Worm (Caenorhabditis elegans) whole organism, L4 larva: ENCODE data around the gene srx-17.

Experiments
- aly-2 ChIP-seq: sonication (generic microtip); optimal IDR thresholded peaks from 2 replicates; lab custom pipeline; 2018; ENCODE audit warnings: missing biosample characterization, missing genetic modification characterization
- lin-13 ChIP-seq: fragments of 150-350 bp; optimal IDR thresholded peaks from 2 replicates; lab custom pipeline; 2014; ENCODE audit warnings: missing biosample characterization, missing genetic modification reagents, missing genetic modification characterization
- mdl-1 ChIP-seq, 2 experiments: fragments of 150-350 bp in 1 of 2; sonication (generic microtip) in 1 of 2; optimal IDR thresholded peaks; 2 replicates each; lab custom pipeline; 2014 to 2017; ENCODE audit warnings: missing biosample characterization in 2 of 2, missing genetic modification characterization in 2 of 2
- mxl-2 ChIP-seq: fragments of 200-800 bp; sonication (Bioruptor generic); conservative IDR thresholded peaks from 2 replicates; pipeline ENCODE4 v1.3.6; 2022; ENCODE audit warnings: missing genetic modification reagents, missing genetic modification characterization, missing compliant biosample characterization
- zag-1 ChIP-seq: fragments of 150-350 bp; optimal IDR thresholded peaks from 2 replicates; lab custom pipeline; 2014; ENCODE audit warnings: missing biosample characterization, missing genetic modification characterization
- ztf-11 ChIP-seq: fragments of 150-350 bp; optimal IDR thresholded peaks from 2 replicates; lab custom pipeline; 2014; ENCODE audit warnings: missing biosample characterization, missing genetic modification characterization

- TF ChIP-seq ztf-11 (tag; lab: Kevin White, UChicago) (no peak), lin-13 (GFP tag; lab: Kevin White, UChicago) (no peak), mdl-1 (tag; optimal IDR thresholded peaks at IDR 0.05; lab: Kevin White, UChicago) (no peak), aly-2 (tag; lab: Kevin White, UChicago) (no peak), zag-1 (tag; lab: Kevin White, UChicago) (no peak), mxl-2 (GFP tag; lab: Robert Waterston, UW) (no peak)
Observed at ce11 chrV:13879241-13879640, 38.2 kb downstream of the srx-17 start, which contains the start of gene lbp-7.
